Worm (Caenorhabditis elegans) whole organism, midembryonic: ENCODE measurements around the gene W03F9.2.

Source experiments
- T22C8.4 ChIP-seq: fragments of 200-800 bp; sonication (Bioruptor generic); IDR thresholded peaks from 2 replicates; pipeline ENCODE4 v1.3.6; 2022; ENCODE audit warnings: missing genetic modification characterization, missing compliant biosample characterization
- cog-1 ChIP-seq: sonication (generic microtip); optimal IDR thresholded peaks from 2 replicates; lab custom pipeline; 2016; ENCODE audit warnings: missing genetic modification characterization, missing compliant biosample characterization
- flt-1 ChIP-seq: fragments of 200-800 bp; sonication (Bioruptor generic); IDR thresholded peaks from 2 replicates; pipeline ENCODE4 v1.3.6; 2022; ENCODE audit warnings: missing genetic modification characterization, missing compliant biosample characterization
- klf-2 ChIP-seq: fragments of 200-800 bp; sonication (Bioruptor generic); conservative IDR thresholded peaks from 2 replicates; pipeline ENCODE4 v1.3.6; 2022; ENCODE audit warnings: missing genetic modification reagents, missing genetic modification characterization, missing compliant biosample characterization
- med-1 ChIP-seq: sonication (generic microtip); optimal IDR thresholded peaks from 2 replicates; lab custom pipeline; 2017; ENCODE audit warnings: missing genetic modification characterization, mild to moderate bottlenecking, missing compliant biosample characterization, antibody characterized with exemption, missing genetic modification reagents; ENCODE audit not compliant: insufficient read depth
- ref-1 ChIP-seq: fragments of 200-800 bp; sonication (Bioruptor generic); conservative IDR thresholded peaks from 2 replicates; pipeline ENCODE4 v1.3.6; 2022; ENCODE audit warnings: missing genetic modification reagents, missing genetic modification characterization, missing compliant biosample characterization
- tab-1 ChIP-seq: fragments of 200-800 bp; sonication (Bioruptor generic); IDR thresholded peaks from 2 replicates; pipeline ENCODE4 v1.3.6; 2022; ENCODE audit warnings: missing genetic modification characterization, missing compliant biosample characterization
- ztf-23 ChIP-seq: fragments of 200-800 bp; sonication (Bioruptor generic); IDR thresholded peaks from 2 replicates; pipeline ENCODE4 v1.3.6; 2022; ENCODE audit warnings: missing genetic modification reagents, missing genetic modification characterization, missing compliant biosample characterization
- ztf-29 ChIP-seq: fragments of 200-800 bp; sonication (Bioruptor generic); IDR thresholded peaks from 2 replicates; pipeline ENCODE4 v1.3.6; 2022; ENCODE audit warnings: missing genetic modification reagents, missing genetic modification characterization, missing compliant biosample characterization

DNA sequence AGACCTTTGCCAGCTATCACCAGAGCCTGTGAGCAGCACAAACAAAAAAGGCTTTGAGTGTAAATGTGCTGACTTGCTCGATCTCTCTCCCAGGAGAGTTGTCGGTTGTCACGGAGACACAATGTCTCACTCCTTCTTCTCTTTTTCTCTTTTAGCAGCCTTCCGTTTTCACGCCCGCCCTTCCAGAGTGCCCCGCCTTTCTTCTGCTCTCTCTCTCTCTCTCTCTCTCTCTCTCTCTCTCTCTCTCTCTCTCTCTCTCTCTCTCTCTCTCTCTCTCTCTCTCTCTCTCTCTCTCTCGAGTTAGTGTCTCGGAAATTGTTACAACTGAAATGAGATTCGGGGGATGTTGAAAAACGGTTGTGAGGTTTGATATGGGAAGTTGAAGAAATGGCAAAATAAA is 45.6 kb upstream of the W03F9.2 start:
- TF ChIP-seq ref-1 (no peak), ztf-29 (no peak), tab-1 (GFP tag; lab: Robert Waterston, UW) (no peak), klf-2 (GFP tag; lab: Robert Waterston, UW) (0 out of 2 replicates have a peak, but pooled peaks have one; percentile 31), cog-1 (tag; lab: Kevin White, UChicago) (no peak), T22C8.4 (GFP tag; lab: Robert Waterston, UW) (no peak), flt-1 (GFP tag; lab: Robert Waterston, UW) (no peak), ztf-23 (GFP tag; lab: Robert Waterston, UW) (no peak), med-1 (GFP tag; lab: Kevin White, UChicago) (no peak)
